Fruit fly (Drosophila melanogaster) Kc167 (cell line): Measurements from ENCODE around the gene CG4768.

Experiments used
- Sin3A ChIP-seq: fragments of >200 bp; optimal IDR thresholded peaks from 2 replicates; lab custom pipeline; 2018; ENCODE audit warnings: missing external identifiers
- h ChIP-seq: fragments of >200 bp; optimal IDR thresholded peaks from 3 replicates; lab custom pipeline; 2018; ENCODE audit warnings: missing external identifiers
- insv ChIP-seq: fragments of >200 bp; optimal IDR thresholded peaks from 3 replicates; lab custom pipeline; 2018; ENCODE audit warnings: missing external identifiers

DNA sequence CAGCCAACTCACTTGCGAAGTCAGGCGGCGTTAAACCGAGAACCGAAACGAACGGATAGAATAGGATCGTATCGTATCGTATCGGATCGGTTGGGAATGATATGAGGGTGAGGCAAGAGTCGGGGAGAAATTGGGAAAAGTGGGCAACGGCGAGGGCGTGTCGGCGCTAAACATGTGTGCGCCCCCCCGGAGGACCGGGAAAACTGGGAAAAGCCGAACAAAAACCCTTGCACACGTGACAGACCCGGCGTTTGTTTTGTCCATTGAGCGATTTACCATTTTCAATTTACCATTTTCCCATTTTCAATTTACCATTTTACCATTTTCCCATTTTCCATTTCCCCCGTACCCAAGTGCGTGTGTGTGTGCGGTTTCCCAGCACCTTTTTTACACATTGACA is 16.8 kb upstream of the CG4768 start:
- TF ChIP-seq h (lab: Kevin White, UChicago) (no peak), insv (lab: Kevin White, UChicago) (no peak), Sin3A (no peak)
